Fruit fly (Drosophila melanogaster) whole organism, embryonic: ENCODE data around the gene CG14982.
A peak's percentile ranks its signal among the peaks of the same experiment; 100 is the strongest.

Source experiments
- B-H2 ChIP-seq: fragments of 200-800 bp; sonication (Bioruptor generic); optimal IDR thresholded peaks from 2 replicates; lab custom pipeline; 2018; ENCODE audit warnings: missing biosample characterization, mild to moderate bottlenecking, missing genetic modification characterization
- Bgb ChIP-seq: fragments of 200-800 bp; sonication (Bioruptor generic); IDR thresholded peaks from 2 replicates; pipeline ENCODE4 v1.3.6; 2022; ENCODE audit warnings: missing biosample characterization, missing genetic modification characterization; ENCODE audit not compliant: partially characterized antibody
- CG10209 ChIP-seq: fragments of 200-800 bp; sonication (Bioruptor generic); optimal IDR thresholded peaks from 3 replicates; lab custom pipeline; 2017; ENCODE audit warnings: missing biosample characterization, mild to moderate bottlenecking, missing genetic modification characterization, missing genetic modification reagents
- CG10543 ChIP-seq: fragments of 200-800 bp; sonication (Bioruptor generic); optimal IDR thresholded peaks from 3 replicates; lab custom pipeline; 2017; ENCODE audit warnings: missing biosample characterization, mild to moderate bottlenecking, missing genetic modification characterization, moderate library complexity
- CG10654 ChIP-seq: fragments of 200-800 bp; sonication (Bioruptor generic); optimal IDR thresholded peaks from 2 replicates; lab custom pipeline; 2016; ENCODE audit warnings: missing biosample characterization, missing genetic modification characterization
- CG11560 ChIP-seq: fragments of 200-800 bp; sonication (Bioruptor generic); IDR thresholded peaks from 3 replicates; pipeline ENCODE4 v1.3.6; 2022; ENCODE audit warnings: missing biosample characterization, missing genetic modification characterization
- CG12155 ChIP-seq: fragments of 200-800 bp; sonication (Bioruptor generic); optimal IDR thresholded peaks from 3 replicates; lab custom pipeline; 2016; ENCODE audit warnings: missing biosample characterization, missing genetic modification characterization
- CG13624 ChIP-seq: fragments of 200-800 bp; sonication (Bioruptor generic); optimal IDR thresholded peaks from 2 replicates; lab custom pipeline; 2016; ENCODE audit warnings: missing biosample characterization, missing genetic modification characterization
- CG14965 ChIP-seq: fragments of 200-800 bp; sonication (Bioruptor generic); optimal IDR thresholded peaks from 2 replicates; lab custom pipeline; 2016; ENCODE audit warnings: missing biosample characterization, missing genetic modification characterization, borderline replicate concordance
- CG15073 ChIP-seq: fragments of 200-800 bp; sonication (Bioruptor generic); optimal IDR thresholded peaks from 2 replicates; lab custom pipeline; 2016; ENCODE audit warnings: missing biosample characterization, missing genetic modification characterization
- CG15269 ChIP-seq: fragments of 200-800 bp; sonication (Bioruptor generic); optimal IDR thresholded peaks from 2 replicates; lab custom pipeline; 2018; ENCODE audit warnings: missing biosample characterization, mild to moderate bottlenecking, missing genetic modification characterization, moderate library complexity
- CG30020 ChIP-seq: fragments of 200-800 bp; optimal IDR thresholded peaks from 2 replicates; lab custom pipeline; 2019; ENCODE audit warnings: missing biosample characterization, mild to moderate bottlenecking, missing genetic modification characterization, moderate library complexity
- CG31441 ChIP-seq: fragments of 200-800 bp; sonication (Bioruptor generic); IDR thresholded peaks from 2 replicates; pipeline ENCODE4 v1.3.6; 2022; ENCODE audit warnings: missing biosample characterization, missing genetic modification characterization
- CG3163 ChIP-seq: fragments of 200-800 bp; sonication (Bioruptor generic); optimal IDR thresholded peaks from 3 replicates; lab custom pipeline; 2016; ENCODE audit warnings: missing biosample characterization, missing genetic modification characterization
- CG34376 ChIP-seq: fragments of 200-800 bp; sonication (Bioruptor generic); optimal IDR thresholded peaks from 2 replicates; lab custom pipeline; 2018; ENCODE audit warnings: missing biosample characterization, mild to moderate bottlenecking, missing genetic modification characterization
- CG3995 ChIP-seq: fragments of 200-800 bp; sonication (Bioruptor generic); optimal IDR thresholded peaks from 3 replicates; lab custom pipeline; 2016; ENCODE audit warnings: missing biosample characterization, missing genetic modification characterization
- CG6254 ChIP-seq: fragments of 200-800 bp; sonication (Bioruptor generic); optimal IDR thresholded peaks from 3 replicates; lab custom pipeline; 2017; ENCODE audit warnings: mild to moderate bottlenecking, missing biosample characterization, missing genetic modification reagents, missing genetic modification characterization
- CG6654 ChIP-seq: fragments of 200-800 bp; sonication (Bioruptor generic); optimal IDR thresholded peaks from 2 replicates; lab custom pipeline; 2017; ENCODE audit warnings: missing biosample characterization, mild to moderate bottlenecking, missing genetic modification characterization
- CG6765 ChIP-seq: fragments of 200-800 bp; sonication (Bioruptor generic); optimal IDR thresholded peaks from 3 replicates; lab custom pipeline; 2017; ENCODE audit warnings: missing biosample characterization, mild to moderate bottlenecking, missing genetic modification characterization
- CG7357 ChIP-seq: fragments of 200-800 bp; sonication (Bioruptor generic); IDR thresholded peaks from 3 replicates; pipeline ENCODE4 v1.3.6; 2022; ENCODE audit warnings: missing biosample characterization, missing genetic modification characterization
- CG8089 ChIP-seq: fragments of 200-800 bp; sonication (Bioruptor generic); optimal IDR thresholded peaks from 3 replicates; lab custom pipeline; 2016; ENCODE audit warnings: missing biosample characterization, missing genetic modification characterization
- CG8281 ChIP-seq: fragments of 200-800 bp; sonication (Bioruptor generic); optimal IDR thresholded peaks from 2 replicates; lab custom pipeline; 2018; ENCODE audit warnings: missing biosample characterization, mild to moderate bottlenecking, missing genetic modification characterization, moderate library complexity
- CG8290 ChIP-seq, 3 experiments: fragments of 200-800 bp; sonication (Bioruptor generic); optimal IDR thresholded peaks; 2 replicates each; lab custom pipeline; 2016 to 2019; ENCODE audit warnings: missing biosample characterization in 3 of 3, missing genetic modification characterization in 3 of 3, mild to moderate bottlenecking in 2 of 3, moderate library complexity in 1 of 3
- CG8924 ChIP-seq: fragments of 200-800 bp; optimal IDR thresholded peaks from 3 replicates; lab custom pipeline; 2019; ENCODE audit warnings: missing biosample characterization, mild to moderate bottlenecking, missing genetic modification characterization, moderate library complexity
- E2f1 ChIP-seq: fragments of 200-800 bp; sonication (Bioruptor generic); IDR thresholded peaks from 2 replicates; pipeline ENCODE4 v1.3.6; 2022; ENCODE audit warnings: missing biosample characterization, missing genetic modification characterization
- Kr ChIP-seq: fragments of 200-800 bp; sonication (Bioruptor generic); optimal IDR thresholded peaks from 2 replicates; lab custom pipeline; 2017; ENCODE audit warnings: missing biosample characterization, mild to moderate bottlenecking, missing genetic modification characterization
- Lhr ChIP-seq: fragments of 200-800 bp; sonication (Bioruptor generic); optimal IDR thresholded peaks from 3 replicates; lab custom pipeline; 2017; ENCODE audit warnings: mild to moderate bottlenecking, missing biosample characterization, missing genetic modification reagents, missing genetic modification characterization
- Mes4 ChIP-seq: fragments of 200-800 bp; sonication (Bioruptor generic); optimal IDR thresholded peaks from 2 replicates; lab custom pipeline; 2016; ENCODE audit warnings: missing biosample characterization, missing genetic modification characterization
- NC2β ChIP-seq: fragments of 200-800 bp; sonication (Bioruptor generic); optimal IDR thresholded peaks from 2 replicates; lab custom pipeline; 2016; ENCODE audit warnings: missing biosample characterization, missing genetic modification characterization
- Nf-YB ChIP-seq: fragments of 200-800 bp; sonication (Bioruptor generic); optimal IDR thresholded peaks from 3 replicates; lab custom pipeline; 2019; ENCODE audit warnings: missing biosample characterization, mild to moderate bottlenecking, missing genetic modification characterization, moderate library complexity
- btn ChIP-seq: fragments of 200-800 bp; sonication (Bioruptor generic); optimal IDR thresholded peaks from 2 replicates; lab custom pipeline; 2016; ENCODE audit warnings: missing biosample characterization, missing genetic modification characterization
- caup ChIP-seq: fragments of 200-800 bp; sonication (Bioruptor generic); optimal IDR thresholded peaks from 3 replicates; lab custom pipeline; 2017; ENCODE audit warnings: missing biosample characterization, mild to moderate bottlenecking, missing genetic modification characterization, moderate library complexity; ENCODE audit not compliant: severe bottlenecking
- chn ChIP-seq: fragments of 200-800 bp; sonication (Bioruptor generic); optimal IDR thresholded peaks from 2 replicates; lab custom pipeline; 2016; ENCODE audit warnings: missing biosample characterization, missing genetic modification characterization
- dan ChIP-seq: fragments of 200-800 bp; sonication (Bioruptor generic); IDR thresholded peaks from 2 replicates; pipeline ENCODE4 v1.3.6; 2022; ENCODE audit warnings: missing biosample characterization, missing genetic modification characterization
- danr ChIP-seq: fragments of 200-800 bp; sonication (Bioruptor generic); IDR thresholded peaks from 2 replicates; pipeline ENCODE4 v1.3.6; 2022; ENCODE audit warnings: missing biosample characterization, missing genetic modification characterization
- dmrt99B ChIP-seq: fragments of 200-800 bp; sonication (Bioruptor generic); optimal IDR thresholded peaks from 2 replicates; lab custom pipeline; 2018; ENCODE audit warnings: missing biosample characterization, mild to moderate bottlenecking, missing genetic modification characterization, moderate library complexity
- eve ChIP-seq, 2 experiments: fragments of >200 bp; optimal IDR thresholded peaks; 2 replicates each; lab custom pipeline; 2017; ENCODE audit warnings: missing biosample characterization in 2 of 2, missing genetic modification characterization in 2 of 2
- gcm ChIP-seq: fragments of 200-800 bp; sonication (Bioruptor generic); optimal IDR thresholded peaks from 2 replicates; lab custom pipeline; 2019; ENCODE audit warnings: missing biosample characterization, mild to moderate bottlenecking, missing genetic modification characterization, moderate library complexity
- gcm2 ChIP-seq: fragments of 200-800 bp; sonication (Bioruptor generic); optimal IDR thresholded peaks from 2 replicates; lab custom pipeline; 2016; ENCODE audit warnings: missing biosample characterization, missing genetic modification characterization
- gro ChIP-seq: fragments of 200-800 bp; sonication (Bioruptor generic); optimal IDR thresholded peaks from 2 replicates; lab custom pipeline; 2016; ENCODE audit warnings: missing biosample characterization, missing genetic modification characterization
- hth ChIP-seq: fragments of >200 bp; optimal IDR thresholded peaks from 2 replicates; lab custom pipeline; 2017; ENCODE audit warnings: inconsistent platforms
- p53 ChIP-seq: fragments of 200-800 bp; sonication (Bioruptor generic); optimal IDR thresholded peaks from 2 replicates; lab custom pipeline; 2016; ENCODE audit warnings: missing biosample characterization, missing genetic modification characterization
- pho ChIP-seq: fragments of 200-800 bp; sonication (Bioruptor generic); optimal IDR thresholded peaks from 2 replicates; lab custom pipeline; 2016; ENCODE audit warnings: missing biosample characterization, missing genetic modification characterization
- pros ChIP-seq: fragments of 200-800 bp; sonication (Bioruptor generic); optimal IDR thresholded peaks from 3 replicates; lab custom pipeline; 2019; ENCODE audit warnings: missing biosample characterization, mild to moderate bottlenecking, missing genetic modification characterization, moderate library complexity
- repo ChIP-seq: fragments of 200-800 bp; sonication (Bioruptor generic); optimal IDR thresholded peaks from 2 replicates; lab custom pipeline; 2016; ENCODE audit warnings: missing biosample characterization, missing genetic modification characterization
- row ChIP-seq: fragments of 200-800 bp; sonication (Bioruptor generic); IDR thresholded peaks from 3 replicates; pipeline ENCODE4 v1.3.6; 2022; ENCODE audit warnings: missing biosample characterization, missing genetic modification characterization
- slou ChIP-seq: fragments of 200-800 bp; sonication (Bioruptor generic); optimal IDR thresholded peaks from 3 replicates; lab custom pipeline; 2016; ENCODE audit warnings: missing biosample characterization, missing genetic modification characterization
- sug ChIP-seq: fragments of 200-800 bp; optimal IDR thresholded peaks from 2 replicates; lab custom pipeline; 2019; ENCODE audit warnings: missing biosample characterization, mild to moderate bottlenecking, missing genetic modification characterization, moderate library complexity
- toy ChIP-seq: fragments of 200-800 bp; sonication (Bioruptor generic); IDR thresholded peaks from 2 replicates; pipeline ENCODE4 v1.3.6; 2022; ENCODE audit warnings: missing biosample characterization, missing genetic modification characterization
- vnd ChIP-seq: fragments of 200-800 bp; sonication (Bioruptor generic); IDR thresholded peaks from 3 replicates; pipeline ENCODE4 v1.3.6; 2022; ENCODE audit warnings: missing biosample characterization, missing genetic modification characterization; ENCODE audit not compliant: partially characterized antibody
- zen2 ChIP-seq: fragments of 200-800 bp; sonication (Bioruptor generic); IDR thresholded peaks from 3 replicates; pipeline ENCODE4 v1.3.6; 2022; ENCODE audit warnings: missing biosample characterization, missing genetic modification characterization; ENCODE audit not compliant: partially characterized antibody

Gene CG14982

DNA sequence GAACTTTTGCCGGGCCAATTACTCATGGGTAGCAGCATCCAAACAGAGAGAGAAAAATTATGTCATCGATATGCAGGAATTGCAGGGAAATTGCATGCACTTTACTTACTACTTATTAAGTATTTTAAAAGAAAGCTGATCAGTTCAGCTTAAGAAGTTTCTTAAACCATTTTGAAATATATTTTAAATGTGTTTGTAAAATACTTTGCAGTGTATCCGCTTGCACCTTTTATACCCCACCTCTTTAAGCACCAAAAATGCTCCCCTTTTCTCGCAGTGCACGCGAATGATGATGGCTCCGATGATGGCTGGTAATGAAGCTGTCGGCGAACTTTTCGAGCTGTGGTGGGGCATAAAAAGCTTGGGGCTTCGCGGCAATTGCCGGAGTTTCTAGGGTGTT lies 10.0 kb downstream of the CG14982 start, which contains the start of gene CG14984 (continued):
- TF ChIP-seq CG34376 (GFP tag; lab: Kevin White, UChicago) (peak; percentile 5), CG6254 (GFP tag; lab: Kevin White, UChicago) (no peak), CG7357 (GFP tag; lab: Robert Waterston, UW) (no peak), repo (GFP tag; lab: Kevin White, UChicago) (peak; percentile 1), CG3163 (GFP tag; lab: Kevin White, UChicago) (no peak), hth (lab: Kevin White, UChicago) (no peak), row (GFP tag; lab: Robert Waterston, UW) (peak; percentile 58), NC2β (GFP tag; lab: Kevin White, UChicago) (no peak), CG13624 (peak; percentile 14), CG8281 (tag; lab: Kevin White, UChicago) (no peak), CG6765 (GFP tag; lab: Kevin White, UChicago) (peak; percentile 37), btn (GFP tag; lab: Kevin White, UChicago) (no peak), Kr (GFP tag; lab: Kevin White, UChicago) (no peak), CG31441 (GFP tag; lab: Robert Waterston, UW) (0 out of 2 replicates have a peak, but pooled peaks have one; percentile 12), Lhr (GFP tag; lab: Kevin White, UChicago) (no peak), CG10543 (GFP tag; lab: Kevin White, UChicago) (no peak), CG15073 (GFP tag; lab: Kevin White, UChicago) (no peak), CG6654 (no peak), gro (GFP tag; lab: Kevin White, UChicago) (peak; percentile 74), CG15269 (peak; percentile 20), chn (GFP tag; lab: Kevin White, UChicago) (no peak), dmrt99B (tag; lab: Kevin White, UChicago) (peak; percentile 28), caup (GFP tag; lab: Kevin White, UChicago) (peak; percentile 57), Bgb (no peak), CG12155 (GFP tag; lab: Kevin White, UChicago) (peak; percentile 25), CG10209 (GFP tag; lab: Kevin White, UChicago) (no peak), CG8089 (GFP tag; lab: Kevin White, UChicago) (no peak), gcm (GFP tag; lab: Kevin White, UChicago) (no peak), sug (tag; lab: Kevin White, UChicago) (no peak), dan (GFP tag; lab: Robert Waterston, UW) (no peak), E2f1 (GFP tag; lab: Robert Waterston, UW) (0 out of 2 replicates have a peak, but pooled peaks have one; percentile 31), B-H2 (GFP tag; lab: Kevin White, UChicago) (no peak), Nf-YB (GFP tag; lab: Kevin White, UChicago) (no peak), CG10654 (no peak), danr (GFP tag; lab: Robert Waterston, UW) (no peak), CG8924 (tag; lab: Kevin White, UChicago) (no peak), pho (GFP tag; lab: Kevin White, UChicago) (peak; percentile 28), CG14965 (GFP tag; lab: Kevin White, UChicago) (no peak), eve (GFP tag; optimal IDR thresholded peaks at IDR 0.05; lab: Kevin White, UChicago) (no peak), pros (no peak), Mes4 (GFP tag; lab: Kevin White, UChicago) (no peak), toy (GFP tag; lab: Robert Waterston, UW) (0 out of 2 replicates have a peak, but pooled peaks have one; percentile 55), gcm2 (no peak), CG11560 (tag; lab: Robert Waterston, UW) (peak; percentile 50; the same call in 1 of the 3 replicates), slou (GFP tag; lab: Kevin White, UChicago) (no peak), CG8290 (GFP tag; optimal IDR thresholded peaks at IDR 0.05; lab: Kevin White, UChicago) (no peak), CG8290 (tag; optimal IDR thresholded peaks at IDR 0.05; lab: Kevin White, UChicago) (peak in 1 of 2 experiments; percentile 22), CG3995 (GFP tag; lab: Kevin White, UChicago) (no peak), zen2 (GFP tag; lab: Robert Waterston, UW) (no peak), vnd (no peak), p53 (no peak), CG30020 (tag; lab: Kevin White, UChicago) (no peak)
